Fruit fly (Drosophila melanogaster) whole organism, embryonic: ENCODE results near the gene CG4133.

Source experiments
- ATbp ChIP-seq: fragments of 200-800 bp; sonication (Bioruptor generic); optimal IDR thresholded peaks from 2 replicates; lab custom pipeline; 2017; ENCODE audit warnings: missing biosample characterization, mild to moderate bottlenecking, missing genetic modification characterization, missing genetic modification reagents
- CG10209 ChIP-seq: fragments of 200-800 bp; sonication (Bioruptor generic); optimal IDR thresholded peaks from 3 replicates; lab custom pipeline; 2017; ENCODE audit warnings: missing biosample characterization, mild to moderate bottlenecking, missing genetic modification characterization, missing genetic modification reagents
- CG10321 ChIP-seq: fragments of 200-800 bp; sonication (Bioruptor generic); IDR thresholded peaks from 2 replicates; pipeline ENCODE4 v1.3.6; 2022; ENCODE audit warnings: missing biosample characterization, missing genetic modification characterization
- CG11247 ChIP-seq: fragments of 200-800 bp; sonication (Bioruptor generic); IDR thresholded peaks from 2 replicates; pipeline ENCODE4 v1.3.6; 2022; ENCODE audit warnings: missing biosample characterization, missing genetic modification characterization
- CG12219 ChIP-seq: fragments of 200-800 bp; sonication (Bioruptor generic); optimal IDR thresholded peaks from 3 replicates; lab custom pipeline; 2018; ENCODE audit warnings: missing biosample characterization, mild to moderate bottlenecking, missing genetic modification characterization
- CG12391 ChIP-seq: fragments of 200-800 bp; sonication (Bioruptor generic); optimal IDR thresholded peaks from 3 replicates; lab custom pipeline; 2018; ENCODE audit warnings: missing biosample characterization, mild to moderate bottlenecking, missing genetic modification characterization, moderate library complexity
- CG12769 ChIP-seq: fragments of 200-800 bp; sonication (Bioruptor generic); optimal IDR thresholded peaks from 2 replicates; lab custom pipeline; 2019; ENCODE audit warnings: missing biosample characterization, mild to moderate bottlenecking, missing genetic modification characterization, moderate library complexity
- CG13624 ChIP-seq: fragments of 200-800 bp; sonication (Bioruptor generic); optimal IDR thresholded peaks from 2 replicates; lab custom pipeline; 2016; ENCODE audit warnings: missing biosample characterization, missing genetic modification characterization
- CG14050 ChIP-seq: fragments of 200-800 bp; sonication (Bioruptor generic); IDR thresholded peaks from 3 replicates; pipeline ENCODE4 v1.3.6; 2022; ENCODE audit warnings: missing biosample characterization, missing genetic modification characterization
- CG17359 ChIP-seq: fragments of 200-800 bp; sonication (Bioruptor generic); optimal IDR thresholded peaks from 3 replicates; lab custom pipeline; 2018; ENCODE audit warnings: missing biosample characterization, mild to moderate bottlenecking, missing genetic modification characterization, moderate library complexity
- CG18599 ChIP-seq: fragments of 200-800 bp; sonication (Bioruptor generic); optimal IDR thresholded peaks from 3 replicates; lab custom pipeline; 2017; ENCODE audit warnings: missing biosample characterization, missing genetic modification characterization, mild to moderate bottlenecking, moderate library complexity, missing genetic modification reagents
- CG18619 ChIP-seq: fragments of 200-800 bp; sonication (Bioruptor generic); optimal IDR thresholded peaks from 3 replicates; lab custom pipeline; 2017; ENCODE audit warnings: missing biosample characterization, mild to moderate bottlenecking, missing genetic modification characterization
- CG2120 ChIP-seq: fragments of 200-800 bp; sonication (Bioruptor generic); optimal IDR thresholded peaks from 3 replicates; lab custom pipeline; 2016; ENCODE audit warnings: missing biosample characterization, missing genetic modification characterization
- CG2202 ChIP-seq: fragments of 200-800 bp; sonication (Bioruptor generic); optimal IDR thresholded peaks from 2 replicates; lab custom pipeline; 2018; ENCODE audit warnings: missing biosample characterization, mild to moderate bottlenecking, missing genetic modification characterization
- CG2712 ChIP-seq: fragments of 200-800 bp; optimal IDR thresholded peaks from 3 replicates; lab custom pipeline; 2019; ENCODE audit warnings: missing biosample characterization, mild to moderate bottlenecking, missing genetic modification characterization, moderate library complexity
- CG2875 ChIP-seq: fragments of 200-800 bp; sonication (Bioruptor generic); optimal IDR thresholded peaks from 2 replicates; lab custom pipeline; 2017; ENCODE audit warnings: missing biosample characterization, mild to moderate bottlenecking, missing genetic modification characterization, missing genetic modification reagents
- CG31388 ChIP-seq: fragments of 200-800 bp; sonication (Bioruptor generic); optimal IDR thresholded peaks from 2 replicates; lab custom pipeline; 2016; ENCODE audit warnings: missing biosample characterization, missing genetic modification characterization
- CG3407 ChIP-seq: fragments of 200-800 bp; sonication (Bioruptor generic); optimal IDR thresholded peaks from 2 replicates; lab custom pipeline; 2018; ENCODE audit warnings: missing biosample characterization, mild to moderate bottlenecking, missing genetic modification characterization
- CG3838 ChIP-seq: fragments of 200-800 bp; sonication (Bioruptor generic); optimal IDR thresholded peaks from 3 replicates; lab custom pipeline; 2016; ENCODE audit warnings: missing biosample characterization, missing genetic modification characterization
- CG4360 ChIP-seq: fragments of 200-800 bp; sonication (Bioruptor generic); IDR thresholded peaks from 2 replicates; pipeline ENCODE4 v1.3.6; 2022; ENCODE audit warnings: missing biosample characterization, missing genetic modification characterization
- CG43689 ChIP-seq: fragments of 200-800 bp; sonication (Bioruptor generic); IDR thresholded peaks from 2 replicates; pipeline ENCODE4 v1.3.6; 2022; ENCODE audit warnings: missing biosample characterization, missing genetic modification characterization
- CG4707 ChIP-seq: fragments of 200-800 bp; sonication (Bioruptor generic); optimal IDR thresholded peaks from 2 replicates; lab custom pipeline; 2018; ENCODE audit warnings: missing biosample characterization, mild to moderate bottlenecking, missing genetic modification characterization, moderate library complexity
- CG6689 ChIP-seq: fragments of 200-800 bp; sonication (Bioruptor generic); IDR thresholded peaks from 2 replicates; pipeline ENCODE4 v1.3.6; 2022; ENCODE audit warnings: missing biosample characterization, missing genetic modification characterization
- CG7556 ChIP-seq: fragments of 200-800 bp; sonication (Bioruptor generic); optimal IDR thresholded peaks from 2 replicates; lab custom pipeline; 2017; ENCODE audit warnings: missing biosample characterization, mild to moderate bottlenecking, missing genetic modification characterization
- CG8089 ChIP-seq: fragments of 200-800 bp; sonication (Bioruptor generic); optimal IDR thresholded peaks from 3 replicates; lab custom pipeline; 2016; ENCODE audit warnings: missing biosample characterization, missing genetic modification characterization
- Camta ChIP-seq: fragments of 200-800 bp; sonication (Bioruptor generic); optimal IDR thresholded peaks from 2 replicates; lab custom pipeline; 2016; ENCODE audit warnings: missing biosample characterization, missing genetic modification characterization
- D ChIP-seq, 2 experiments: fragments of 200-800 bp in 1 of 2; fragments of >200 bp in 1 of 2; sonication (Bioruptor generic) in 1 of 2; optimal IDR thresholded peaks; 2 replicates in 1 of 2; 3 replicates in 1 of 2; lab custom pipeline; 2017; ENCODE audit warnings: mild to moderate bottlenecking in 1 of 2, missing biosample characterization in 1 of 2, missing genetic modification characterization in 1 of 2, missing genetic modification reagents in 1 of 2
- Dek ChIP-seq: fragments of 200-800 bp; sonication (Bioruptor generic); optimal IDR thresholded peaks from 3 replicates; lab custom pipeline; 2019; ENCODE audit warnings: missing biosample characterization, mild to moderate bottlenecking, missing genetic modification characterization, moderate library complexity
- Dfd ChIP-seq, 2 experiments: fragments of >200 bp; optimal IDR thresholded peaks; 2 replicates each; lab custom pipeline; 2017; ENCODE audit warnings: missing biosample characterization in 2 of 2, missing genetic modification characterization in 2 of 2
- Elba2 ChIP-seq: fragments of 200-800 bp; sonication (Bioruptor generic); optimal IDR thresholded peaks from 3 replicates; lab custom pipeline; 2016; ENCODE audit warnings: missing biosample characterization, missing genetic modification characterization
- HmgZ ChIP-seq: fragments of 200-800 bp; sonication (Bioruptor generic); optimal IDR thresholded peaks from 2 replicates; lab custom pipeline; 2018; ENCODE audit warnings: missing biosample characterization, mild to moderate bottlenecking, missing genetic modification characterization
- MTF-1 ChIP-seq: fragments of 200-800 bp; sonication (Bioruptor generic); optimal IDR thresholded peaks from 2 replicates; lab custom pipeline; 2018; ENCODE audit warnings: missing biosample characterization, mild to moderate bottlenecking, missing genetic modification characterization, borderline replicate concordance
- Med ChIP-seq: fragments of 200-800 bp; sonication (Bioruptor generic); peaks from one replicate; lab custom pipeline; 2016; ENCODE audit warnings: missing biosample characterization, missing genetic modification characterization, mild to moderate bottlenecking, inconsistent platforms, moderate library complexity
- NC2α ChIP-seq: fragments of 200-800 bp; sonication (Bioruptor generic); optimal IDR thresholded peaks from 2 replicates; lab custom pipeline; 2016; ENCODE audit warnings: missing biosample characterization, missing genetic modification characterization
- PHDP ChIP-seq: fragments of 200-800 bp; sonication (Bioruptor generic); optimal IDR thresholded peaks from 3 replicates; lab custom pipeline; 2018; ENCODE audit warnings: missing biosample characterization, mild to moderate bottlenecking, missing genetic modification characterization, moderate library complexity
- Spps ChIP-seq: fragments of 200-800 bp; sonication (Bioruptor generic); optimal IDR thresholded peaks from 2 replicates; lab custom pipeline; 2018; ENCODE audit warnings: missing biosample characterization, mild to moderate bottlenecking, missing genetic modification characterization
- Xrp1 ChIP-seq: fragments of 200-800 bp; sonication (Bioruptor generic); IDR thresholded peaks from 2 replicates; pipeline ENCODE4 v1.3.6; 2022; ENCODE audit warnings: missing biosample characterization, missing genetic modification characterization
- cas ChIP-seq: fragments of 200-800 bp; sonication (Bioruptor generic); IDR thresholded peaks from 2 replicates; pipeline ENCODE4 v1.3.6; 2022; ENCODE audit warnings: missing biosample characterization, missing genetic modification characterization
- fru ChIP-seq: fragments of >200 bp; optimal IDR thresholded peaks from 2 replicates; lab custom pipeline; 2017
- gsb-n ChIP-seq: fragments of 200-800 bp; sonication (Bioruptor generic); optimal IDR thresholded peaks from 3 replicates; lab custom pipeline; 2018; ENCODE audit warnings: missing biosample characterization, mild to moderate bottlenecking, missing genetic modification characterization
- hth ChIP-seq: fragments of >200 bp; optimal IDR thresholded peaks from 2 replicates; lab custom pipeline; 2017; ENCODE audit warnings: inconsistent platforms
- jumu ChIP-seq: fragments of 200-800 bp; sonication (Bioruptor generic); optimal IDR thresholded peaks from 3 replicates; lab custom pipeline; 2016; ENCODE audit warnings: missing biosample characterization, missing genetic modification characterization
- lola ChIP-seq, 3 experiments: fragments of >200 bp in 2 of 3; fragments of 200-800 bp in 1 of 3; sonication (Bioruptor generic) in 1 of 3; optimal IDR thresholded peaks; 2 replicates each; lab custom pipeline; 2017 to 2019; ENCODE audit warnings: missing biosample characterization in 3 of 3, missing genetic modification characterization in 3 of 3, mild to moderate bottlenecking in 1 of 3, moderate library complexity in 1 of 3
- phol ChIP-seq: fragments of 200-800 bp; sonication (Bioruptor generic); optimal IDR thresholded peaks from 3 replicates; lab custom pipeline; 2018; ENCODE audit warnings: missing biosample characterization, mild to moderate bottlenecking, missing genetic modification characterization, moderate library complexity
- sc ChIP-seq, 3 experiments: fragments of >200 bp in 2 of 3; fragments of 200-800 bp in 1 of 3; sonication (Bioruptor generic) in 1 of 3; optimal IDR thresholded peaks; 2 replicates in 2 of 3; 3 replicates in 1 of 3; lab custom pipeline; 2017; ENCODE audit warnings: mild to moderate bottlenecking in 1 of 3, missing biosample characterization in 1 of 3, missing genetic modification characterization in 1 of 3, missing genetic modification reagents in 1 of 3
- slbo ChIP-seq: fragments of 200-800 bp; sonication (Bioruptor generic); IDR thresholded peaks from 2 replicates; pipeline ENCODE4 v1.3.6; 2022; ENCODE audit warnings: missing biosample characterization, missing genetic modification characterization
- sqz ChIP-seq: fragments of 200-800 bp; sonication (Bioruptor generic); optimal IDR thresholded peaks from 3 replicates; lab custom pipeline; 2018; ENCODE audit warnings: missing biosample characterization, mild to moderate bottlenecking, missing genetic modification characterization
- tap ChIP-seq: fragments of 200-800 bp; optimal IDR thresholded peaks from 3 replicates; lab custom pipeline; 2019; ENCODE audit warnings: missing biosample characterization, mild to moderate bottlenecking, missing genetic modification characterization, moderate library complexity
- wek ChIP-seq: fragments of 200-800 bp; sonication (Bioruptor generic); optimal IDR thresholded peaks from 3 replicates; lab custom pipeline; 2018; ENCODE audit warnings: missing biosample characterization, mild to moderate bottlenecking, missing genetic modification characterization, moderate library complexity
- zfh1 ChIP-seq: fragments of 200-800 bp; sonication (Bioruptor generic); IDR thresholded peaks from 3 replicates; pipeline ENCODE4 v1.3.6; 2022; ENCODE audit warnings: missing biosample characterization, missing genetic modification characterization

Gene CG4133

dm6 chr2L:469912-470311 is 14.6 kb downstream of the CG4133 start:
- TF ChIP-seq CG7556 (GFP tag; lab: Kevin White, UChicago) (no peak), CG18599 (GFP tag; lab: Kevin White, UChicago) (peak; percentile 40), Xrp1 (GFP tag; lab: Robert Waterston, UW) (no peak), CG11247 (GFP tag; lab: Robert Waterston, UW) (no peak), wek (peak; percentile 7), lola (GFP tag; optimal IDR thresholded peaks at IDR 0.05; lab: Kevin White, UChicago) (no peak), Dek (tag; lab: Kevin White, UChicago) (no peak), CG2202 (peak; percentile 45), CG2120 (GFP tag; lab: Kevin White, UChicago) (no peak), CG18619 (GFP tag; lab: Kevin White, UChicago) (no peak), tap (tag; lab: Kevin White, UChicago) (peak; percentile 8), phol (tag; lab: Kevin White, UChicago) (no peak), Spps (tag; lab: Kevin White, UChicago) (no peak), CG13624 (GFP tag; lab: Kevin White, UChicago) (no peak), fru (no peak), Med (peak; percentile 80), CG8089 (GFP tag; lab: Kevin White, UChicago) (no peak), CG6689 (no peak), hth (no peak), zfh1 (GFP tag; lab: Robert Waterston, UW) (no peak), PHDP (tag; lab: Kevin White, UChicago) (peak; percentile 13), MTF-1 (GFP tag; lab: Kevin White, UChicago) (no peak), CG17359 (tag; lab: Kevin White, UChicago) (peak; percentile 27), Elba2 (GFP tag; lab: Kevin White, UChicago) (no peak), HmgZ (tag; lab: Kevin White, UChicago) (no peak), CG12219 (GFP tag; lab: Kevin White, UChicago) (no peak), CG14050 (no peak), Dfd (GFP tag; optimal IDR thresholded peaks at IDR 0.05; lab: Kevin White, UChicago) (no peak), CG2712 (tag; lab: Kevin White, UChicago) (peak; percentile 17), CG4360 (GFP tag; lab: Robert Waterston, UW) (no peak), D (optimal IDR thresholded peaks at IDR 0.05; lab: Kevin White, UChicago) (no peak), D (GFP tag; optimal IDR thresholded peaks at IDR 0.05; lab: Kevin White, UChicago) (no peak), CG3838 (GFP tag; lab: Kevin White, UChicago) (no peak), CG12391 (tag; lab: Kevin White, UChicago) (peak; percentile 19), CG10321 (GFP tag; lab: Robert Waterston, UW) (no peak), cas (GFP tag; lab: Robert Waterston, UW) (no peak), gsb-n (peak; percentile 9), jumu (GFP tag; lab: Kevin White, UChicago) (no peak), CG12769 (tag; lab: Kevin White, UChicago) (peak; percentile 17), CG4707 (peak; percentile 26), CG31388 (GFP tag; lab: Kevin White, UChicago) (no peak), ATbp (GFP tag; lab: Kevin White, UChicago) (peak; percentile 60), sqz (GFP tag; lab: Kevin White, UChicago) (no peak), CG2875 (peak; percentile 31), CG3407 (GFP tag; lab: Kevin White, UChicago) (peak; percentile 58), CG10209 (GFP tag; lab: Kevin White, UChicago) (peak; percentile 41), CG43689 (0 out of 2 replicates have a peak, but pooled peaks have one; percentile 13), sc (optimal IDR thresholded peaks at IDR 0.05; lab: Kevin White, UChicago) (no peak), sc (GFP tag; optimal IDR thresholded peaks at IDR 0.05; lab: Kevin White, UChicago) (peak; percentile 52), Camta (GFP tag; lab: Kevin White, UChicago) (no peak), NC2α (GFP tag; lab: Kevin White, UChicago) (no peak), slbo (GFP tag; lab: Robert Waterston, UW) (no peak; the same call in 1 of the 2 replicates)
